Worm (Caenorhabditis elegans) whole organism, midembryonic: Measurements from ENCODE around the gene T24C12.1.

ENCODE experiments used
- cog-1 ChIP-seq: sonication (generic microtip); optimal IDR thresholded peaks from 2 replicates; lab custom pipeline; 2016; ENCODE audit warnings: missing genetic modification characterization, missing compliant biosample characterization
- klf-2 ChIP-seq: fragments of 200-800 bp; sonication (Bioruptor generic); conservative IDR thresholded peaks from 2 replicates; pipeline ENCODE4 v1.3.6; 2022; ENCODE audit warnings: missing genetic modification reagents, missing genetic modification characterization, missing compliant biosample characterization
- tab-1 ChIP-seq: fragments of 200-800 bp; sonication (Bioruptor generic); IDR thresholded peaks from 2 replicates; pipeline ENCODE4 v1.3.6; 2022; ENCODE audit warnings: missing genetic modification characterization, missing compliant biosample characterization
- ztf-29 ChIP-seq: fragments of 200-800 bp; sonication (Bioruptor generic); IDR thresholded peaks from 2 replicates; pipeline ENCODE4 v1.3.6; 2022; ENCODE audit warnings: missing genetic modification reagents, missing genetic modification characterization, missing compliant biosample characterization

DNA sequence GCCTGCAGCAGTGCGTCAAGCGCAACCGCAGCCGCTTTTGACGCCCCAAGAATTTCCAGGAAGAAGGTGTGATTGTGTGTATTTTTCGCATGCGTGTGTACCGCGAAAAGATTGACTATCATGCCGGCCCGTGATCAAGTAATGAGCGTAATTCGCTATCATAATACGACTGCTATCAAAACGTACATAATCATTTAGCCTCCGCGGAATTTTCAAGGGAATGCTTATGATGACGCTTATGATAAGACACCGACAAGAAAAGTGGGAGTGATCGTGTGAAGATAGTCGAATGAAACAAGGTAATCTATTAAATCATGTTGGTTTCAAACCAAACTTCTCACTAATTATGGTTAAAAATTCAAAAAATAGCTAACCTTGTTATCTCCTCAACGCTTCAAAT is 41.4 kb upstream of the T24C12.1 start:
- no peak for TF ChIP-seq klf-2
- no peak for TF ChIP-seq cog-1 (tag; lab: Kevin White, UChicago)
- TF ChIP-seq ztf-29 (GFP tag; lab: Robert Waterston, UW): no peak
- TF ChIP-seq tab-1: no peak
